Fruit fly (Drosophila melanogaster) whole organism, embryonic: ENCODE results near the gene Nsun5.

Source experiments
- Abd-B ChIP-seq: fragments of 200-800 bp; sonication (Bioruptor generic); optimal IDR thresholded peaks from 2 replicates; lab custom pipeline; 2018; ENCODE audit warnings: missing biosample characterization, mild to moderate bottlenecking, missing genetic modification characterization, moderate library complexity
- Bteb2 ChIP-seq: fragments of 200-800 bp; sonication (Bioruptor generic); optimal IDR thresholded peaks from 2 replicates; lab custom pipeline; 2016; ENCODE audit warnings: missing biosample characterization, missing genetic modification characterization
- CG11696 ChIP-seq: fragments of 200-800 bp; sonication (Bioruptor generic); IDR thresholded peaks from 2 replicates; pipeline ENCODE4 v1.3.6; 2022; ENCODE audit warnings: missing biosample characterization, missing genetic modification characterization
- CG13123 ChIP-seq: fragments of 200-800 bp; sonication (Bioruptor generic); optimal IDR thresholded peaks from 2 replicates; lab custom pipeline; 2016; ENCODE audit warnings: missing biosample characterization, missing genetic modification characterization
- CG14441 ChIP-seq: fragments of 200-800 bp; sonication (Bioruptor generic); IDR thresholded peaks from 2 replicates; pipeline ENCODE4 v1.3.6; 2022; ENCODE audit warnings: missing biosample characterization, missing genetic modification characterization
- CG1529 ChIP-seq: fragments of 200-800 bp; sonication (Bioruptor generic); optimal IDR thresholded peaks from 3 replicates; lab custom pipeline; 2018; ENCODE audit warnings: missing biosample characterization, missing genetic modification characterization
- CG17385 ChIP-seq: fragments of 200-800 bp; sonication (Bioruptor generic); optimal IDR thresholded peaks from 3 replicates; lab custom pipeline; 2018; ENCODE audit warnings: missing biosample characterization, mild to moderate bottlenecking, missing genetic modification characterization
- CG1832 ChIP-seq: fragments of 200-800 bp; sonication (Bioruptor generic); optimal IDR thresholded peaks from 2 replicates; lab custom pipeline; 2017; ENCODE audit warnings: missing biosample characterization, mild to moderate bottlenecking, missing genetic modification characterization, inconsistent platforms
- CG2202 ChIP-seq: fragments of 200-800 bp; sonication (Bioruptor generic); optimal IDR thresholded peaks from 2 replicates; lab custom pipeline; 2018; ENCODE audit warnings: missing biosample characterization, mild to moderate bottlenecking, missing genetic modification characterization
- CG3065 ChIP-seq: fragments of 200-800 bp; sonication (Bioruptor generic); optimal IDR thresholded peaks from 2 replicates; lab custom pipeline; 2016; ENCODE audit warnings: missing biosample characterization, missing genetic modification characterization
- CG31388 ChIP-seq: fragments of 200-800 bp; sonication (Bioruptor generic); optimal IDR thresholded peaks from 2 replicates; lab custom pipeline; 2016; ENCODE audit warnings: missing biosample characterization, missing genetic modification characterization
- CG3281 ChIP-seq: fragments of 200-800 bp; sonication (Bioruptor generic); optimal IDR thresholded peaks from 3 replicates; lab custom pipeline; 2017; ENCODE audit warnings: missing biosample characterization, mild to moderate bottlenecking, missing genetic modification characterization
- CG7271 ChIP-seq: fragments of 200-800 bp; sonication (Bioruptor generic); optimal IDR thresholded peaks from 2 replicates; lab custom pipeline; 2018; ENCODE audit warnings: missing biosample characterization, mild to moderate bottlenecking, missing genetic modification characterization, moderate library complexity
- CG7963 ChIP-seq: fragments of 200-800 bp; sonication (Bioruptor generic); IDR thresholded peaks from 3 replicates; pipeline ENCODE4 v1.3.6; 2022; ENCODE audit warnings: missing biosample characterization, missing genetic modification characterization; ENCODE audit not compliant: partially characterized antibody
- CG8281 ChIP-seq: fragments of 200-800 bp; sonication (Bioruptor generic); optimal IDR thresholded peaks from 2 replicates; lab custom pipeline; 2018; ENCODE audit warnings: missing biosample characterization, mild to moderate bottlenecking, missing genetic modification characterization, moderate library complexity
- CG8290 ChIP-seq, 3 experiments: fragments of 200-800 bp; sonication (Bioruptor generic); optimal IDR thresholded peaks; 2 replicates each; lab custom pipeline; 2016 to 2019; ENCODE audit warnings: missing biosample characterization in 3 of 3, missing genetic modification characterization in 3 of 3, mild to moderate bottlenecking in 2 of 3, moderate library complexity in 1 of 3
- CG8359 ChIP-seq: fragments of 200-800 bp; sonication (Bioruptor generic); optimal IDR thresholded peaks from 2 replicates; lab custom pipeline; 2017; ENCODE audit warnings: missing biosample characterization, mild to moderate bottlenecking, missing genetic modification characterization, borderline replicate concordance
- CG9727 ChIP-seq: fragments of 200-800 bp; sonication (Bioruptor generic); optimal IDR thresholded peaks from 3 replicates; lab custom pipeline; 2017; ENCODE audit warnings: missing biosample characterization, mild to moderate bottlenecking, missing genetic modification characterization
- Chrac-16 ChIP-seq: fragments of 200-800 bp; sonication (Bioruptor generic); optimal IDR thresholded peaks from 3 replicates; lab custom pipeline; 2016; ENCODE audit warnings: missing biosample characterization, missing genetic modification characterization
- E2f1 ChIP-seq: fragments of 200-800 bp; sonication (Bioruptor generic); IDR thresholded peaks from 2 replicates; pipeline ENCODE4 v1.3.6; 2022; ENCODE audit warnings: missing biosample characterization, missing genetic modification characterization
- Fer3 ChIP-seq: fragments of 200-800 bp; sonication (Bioruptor generic); optimal IDR thresholded peaks from 2 replicates; lab custom pipeline; 2018; ENCODE audit warnings: missing biosample characterization, mild to moderate bottlenecking, missing genetic modification characterization, moderate library complexity
- HLH4C ChIP-seq: fragments of 200-800 bp; sonication (Bioruptor generic); IDR thresholded peaks from 3 replicates; pipeline ENCODE4 v1.3.6; 2022; ENCODE audit warnings: missing biosample characterization, missing genetic modification characterization; ENCODE audit not compliant: partially characterized antibody
- HmgZ ChIP-seq: fragments of 200-800 bp; sonication (Bioruptor generic); optimal IDR thresholded peaks from 2 replicates; lab custom pipeline; 2018; ENCODE audit warnings: missing biosample characterization, mild to moderate bottlenecking, missing genetic modification characterization
- MBD-R2 ChIP-seq: fragments of 200-800 bp; sonication (Bioruptor generic); IDR thresholded peaks from 2 replicates; pipeline ENCODE4 v1.3.6; 2022; ENCODE audit warnings: missing biosample characterization, missing genetic modification characterization
- MTF-1 ChIP-seq: fragments of 200-800 bp; sonication (Bioruptor generic); optimal IDR thresholded peaks from 2 replicates; lab custom pipeline; 2018; ENCODE audit warnings: missing biosample characterization, mild to moderate bottlenecking, missing genetic modification characterization, borderline replicate concordance
- Mrtf ChIP-seq: fragments of 200-800 bp; sonication (Bioruptor generic); IDR thresholded peaks from 3 replicates; pipeline ENCODE4 v1.3.6; 2022; ENCODE audit warnings: missing biosample characterization, missing genetic modification characterization
- Rx ChIP-seq: fragments of 200-800 bp; sonication (Bioruptor generic); IDR thresholded peaks from 2 replicates; pipeline ENCODE4 v1.3.6; 2022; ENCODE audit warnings: missing biosample characterization, missing genetic modification characterization
- Sox100B ChIP-seq: fragments of 200-800 bp; sonication (Bioruptor generic); optimal IDR thresholded peaks from 3 replicates; lab custom pipeline; 2018; ENCODE audit warnings: missing biosample characterization, mild to moderate bottlenecking, missing genetic modification characterization
- Sry-β ChIP-seq: fragments of 200-800 bp; sonication (Bioruptor generic); optimal IDR thresholded peaks from 2 replicates; lab custom pipeline; 2018; ENCODE audit warnings: missing biosample characterization, mild to moderate bottlenecking, missing genetic modification characterization, moderate library complexity
- Tbp ChIP-seq: fragments of >200 bp; optimal IDR thresholded peaks from 2 replicates; lab custom pipeline; 2018; ENCODE audit warnings: missing biosample characterization, missing genetic modification characterization
- ac ChIP-seq: fragments of 200-800 bp; sonication (Bioruptor generic); optimal IDR thresholded peaks from 3 replicates; lab custom pipeline; 2017; ENCODE audit warnings: missing biosample characterization, mild to moderate bottlenecking, missing genetic modification characterization
- ase ChIP-seq: fragments of 200-800 bp; sonication (Bioruptor generic); IDR thresholded peaks from 3 replicates; pipeline ENCODE4 v1.3.6; 2022; ENCODE audit warnings: missing biosample characterization, missing genetic modification characterization
- ato ChIP-seq: fragments of 200-800 bp; sonication (Bioruptor generic); IDR thresholded peaks from 2 replicates; pipeline ENCODE4 v1.3.6; 2022; ENCODE audit warnings: missing biosample characterization, missing genetic modification characterization; ENCODE audit not compliant: partially characterized antibody
- btn ChIP-seq: fragments of 200-800 bp; sonication (Bioruptor generic); optimal IDR thresholded peaks from 2 replicates; lab custom pipeline; 2016; ENCODE audit warnings: missing biosample characterization, missing genetic modification characterization
- cwo ChIP-seq: fragments of 200-800 bp; sonication (Bioruptor generic); optimal IDR thresholded peaks from 3 replicates; lab custom pipeline; 2017; ENCODE audit warnings: missing biosample characterization, missing genetic modification characterization, mild to moderate bottlenecking, moderate library complexity, missing genetic modification reagents
- dm ChIP-seq: fragments of 200-800 bp; sonication (Bioruptor generic); optimal IDR thresholded peaks from 3 replicates; lab custom pipeline; 2016; ENCODE audit warnings: missing biosample characterization, missing genetic modification characterization
- dysf ChIP-seq: fragments of 200-800 bp; sonication (Bioruptor generic); IDR thresholded peaks from 3 replicates; pipeline ENCODE4 v1.3.6; 2022; ENCODE audit warnings: missing biosample characterization, missing genetic modification characterization
- gcm2 ChIP-seq: fragments of 200-800 bp; sonication (Bioruptor generic); optimal IDR thresholded peaks from 2 replicates; lab custom pipeline; 2016; ENCODE audit warnings: missing biosample characterization, missing genetic modification characterization
- grn ChIP-seq: fragments of 200-800 bp; sonication (Bioruptor generic); optimal IDR thresholded peaks from 3 replicates; lab custom pipeline; 2017; ENCODE audit warnings: missing biosample characterization, missing genetic modification characterization
- kay ChIP-seq: fragments of 200-800 bp; sonication (Bioruptor generic); optimal IDR thresholded peaks from 2 replicates; lab custom pipeline; 2016; ENCODE audit warnings: missing biosample characterization, missing genetic modification characterization
- klu ChIP-seq: fragments of 200-800 bp; sonication (Bioruptor generic); IDR thresholded peaks from 2 replicates; pipeline ENCODE4 v1.3.6; 2022; ENCODE audit warnings: missing biosample characterization, missing genetic modification characterization
- lola ChIP-seq, 3 experiments: fragments of >200 bp in 2 of 3; fragments of 200-800 bp in 1 of 3; sonication (Bioruptor generic) in 1 of 3; optimal IDR thresholded peaks; 2 replicates each; lab custom pipeline; 2017 to 2019; ENCODE audit warnings: missing biosample characterization in 3 of 3, missing genetic modification characterization in 3 of 3, mild to moderate bottlenecking in 1 of 3, moderate library complexity in 1 of 3
- maf-S ChIP-seq: fragments of 200-800 bp; sonication (Bioruptor generic); optimal IDR thresholded peaks from 2 replicates; lab custom pipeline; 2016; ENCODE audit warnings: missing biosample characterization, missing genetic modification characterization
- row ChIP-seq: fragments of 200-800 bp; sonication (Bioruptor generic); IDR thresholded peaks from 3 replicates; pipeline ENCODE4 v1.3.6; 2022; ENCODE audit warnings: missing biosample characterization, missing genetic modification characterization
- seq ChIP-seq: fragments of 200-800 bp; sonication (Bioruptor generic); IDR thresholded peaks from 2 replicates; pipeline ENCODE4 v1.3.6; 2022; ENCODE audit warnings: missing biosample characterization, missing genetic modification characterization
- sim ChIP-seq: fragments of 200-800 bp; sonication (Bioruptor generic); IDR thresholded peaks from 2 replicates; pipeline ENCODE4 v1.3.6; 2022; ENCODE audit warnings: missing biosample characterization, missing genetic modification characterization
- slbo ChIP-seq: fragments of 200-800 bp; sonication (Bioruptor generic); IDR thresholded peaks from 2 replicates; pipeline ENCODE4 v1.3.6; 2022; ENCODE audit warnings: missing biosample characterization, missing genetic modification characterization
- sob ChIP-seq: fragments of 200-800 bp; sonication (Bioruptor generic); IDR thresholded peaks from 2 replicates; pipeline ENCODE4 v1.3.6; 2022; ENCODE audit warnings: missing biosample characterization, missing genetic modification characterization
- tna ChIP-seq: fragments of 200-800 bp; sonication (Bioruptor generic); IDR thresholded peaks from 2 replicates; pipeline ENCODE4 v1.3.6; 2022; ENCODE audit warnings: missing biosample characterization, missing genetic modification characterization; ENCODE audit not compliant: partially characterized antibody

The Nsun5 gene

dm6 chr3R:19164873-19165456, 2.9 kb upstream of the Nsun5 start (continued):
- TF ChIP-seq MTF-1 (GFP tag; lab: Kevin White, UChicago): peak; percentile 18
- TF ChIP-seq CG8290 (GFP tag; optimal IDR thresholded peaks at IDR 0.05; lab: Kevin White, UChicago): no peak
- no peak for TF ChIP-seq CG8290 (tag; optimal IDR thresholded peaks at IDR 0.05; lab: Kevin White, UChicago)
- TF ChIP-seq CG8281 (tag; lab: Kevin White, UChicago): no peak
- no peak for TF ChIP-seq sim
- peak; percentile 56 for TF ChIP-seq Sox100B (GFP tag; lab: Kevin White, UChicago)
- peak; percentile 51 for TF ChIP-seq Chrac-16 (GFP tag; lab: Kevin White, UChicago)
- no peak for TF ChIP-seq CG11696 (GFP tag; lab: Robert Waterston, UW)
- TF ChIP-seq CG8359 (GFP tag; lab: Kevin White, UChicago): peak; percentile 33
- peak; percentile 16 for TF ChIP-seq HmgZ (tag; lab: Kevin White, UChicago)
- TF ChIP-seq lola (GFP tag; optimal IDR thresholded peaks at IDR 0.05; lab: Kevin White, UChicago): peak in 1 of 3 experiments; percentile 41
- no peak for TF ChIP-seq Sry-β
- no peak for TF ChIP-seq dm (GFP tag; lab: Kevin White, UChicago)
- no peak for TF ChIP-seq Bteb2 (GFP tag; lab: Kevin White, UChicago)
- no peak for TF ChIP-seq kay
- no peak for TF ChIP-seq CG2202 (tag; lab: Kevin White, UChicago)
- peak; percentile 52; the same call in 2 of the 3 replicates for TF ChIP-seq dysf (GFP tag; lab: Robert Waterston, UW)
- TF ChIP-seq MBD-R2 (GFP tag; lab: Robert Waterston, UW): no peak
- no peak for TF ChIP-seq maf-S
- no peak for TF ChIP-seq CG7963 (GFP tag; lab: Robert Waterston, UW)
- TF ChIP-seq gcm2 (GFP tag; lab: Kevin White, UChicago): no peak
- TF ChIP-seq slbo (GFP tag; lab: Robert Waterston, UW): peak; percentile 31; the same call in 1 of the 2 replicates
- 0 out of 2 replicates have a peak, but pooled peaks have one; percentile 22 for TF ChIP-seq seq
- TF ChIP-seq ase (GFP tag; lab: Robert Waterston, UW): no peak
- TF ChIP-seq cwo: no peak
- TF ChIP-seq grn: no peak
- peak; percentile 38; the same call in 1 of the 2 replicates for TF ChIP-seq Rx (GFP tag; lab: Robert Waterston, UW)
- peak; percentile 31 for TF ChIP-seq Abd-B (GFP tag; lab: Kevin White, UChicago)
- peak; percentile 50; the same call in 1 of the 2 replicates for TF ChIP-seq sob (GFP tag; lab: Robert Waterston, UW)
- TF ChIP-seq CG17385 (GFP tag; lab: Kevin White, UChicago): peak; percentile 29
- peak; percentile 27 for TF ChIP-seq CG1529 (GFP tag; lab: Kevin White, UChicago)
- TF ChIP-seq CG9727 (GFP tag; lab: Kevin White, UChicago): peak; percentile 46
- no peak for TF ChIP-seq CG3065 (GFP tag; lab: Kevin White, UChicago)
- TF ChIP-seq CG31388: no peak
- TF ChIP-seq Mrtf (GFP tag; lab: Robert Waterston, UW): no peak
- no peak for TF ChIP-seq ato
- peak; percentile 54 for TF ChIP-seq Fer3
- TF ChIP-seq HLH4C (GFP tag; lab: Robert Waterston, UW): no peak
- no peak for TF ChIP-seq CG1832 (GFP tag; lab: Kevin White, UChicago)
- peak; percentile 52 for TF ChIP-seq E2f1 (GFP tag; lab: Robert Waterston, UW)
- TF ChIP-seq CG13123 (GFP tag; lab: Kevin White, UChicago): no peak
- peak; percentile 64 for TF ChIP-seq CG3281
- TF ChIP-seq ac (GFP tag; lab: Kevin White, UChicago): no peak
- no peak for TF ChIP-seq btn (GFP tag; lab: Kevin White, UChicago)
- no peak for TF ChIP-seq klu (GFP tag; lab: Robert Waterston, UW)
- TF ChIP-seq Tbp: no peak
- no peak for TF ChIP-seq tna (GFP tag; lab: Robert Waterston, UW)
- no peak for TF ChIP-seq CG7271 (tag; lab: Kevin White, UChicago)
- TF ChIP-seq CG14441 (GFP tag; lab: Robert Waterston, UW): peak; percentile 41
- peak; percentile 58 for TF ChIP-seq row (GFP tag; lab: Robert Waterston, UW)
